Worm (Caenorhabditis elegans): Measurements from ENCODE around the gene tomm-20.

tomm-20 gene

ce11 chrV:12305677-12306076 is 37.6 kb downstream of the tomm-20 start:
- TF ChIP-seq lir-3 (tag; optimal IDR thresholded peaks at IDR 0.05; ENCODE audit: poor library complexity): no peak
- no peak for TF ChIP-seq efl-1 (optimal IDR thresholded peaks at IDR 0.05)
- TF ChIP-seq efl-1 (GFP tag; optimal IDR thresholded peaks at IDR 0.05 in 1 of 2): peak in 1 of 2 experiments; percentile 94

ce11 chrV:12303453-12304077 is 39.7 kb downstream of the tomm-20 start:
- peak in 1 of 2 experiments; percentile 84 for TF ChIP-seq ztf-11 (tag; optimal IDR thresholded peaks at IDR 0.05)
- TF ChIP-seq xbp-1 (tag; optimal IDR thresholded peaks at IDR 0.05): peak; percentile 72
- no peak for TF ChIP-seq unc-62 (GFP tag; optimal IDR thresholded peaks at IDR 0.05)
- TF ChIP-seq dsc-1 (tag; optimal IDR thresholded peaks at IDR 0.05): peak; percentile 91
- peak in 3 of 6 experiments; percentile 36 to 61 (median 37) for TF ChIP-seq elt-3 (tag; optimal IDR thresholded peaks at IDR 0.05)
- peak; percentile 73 to 77 for TF ChIP-seq lsy-2 (tag; optimal IDR thresholded peaks at IDR 0.05)
- peak; percentile 19 for TF ChIP-seq nhr-11 (tag; optimal IDR thresholded peaks at IDR 0.05)
- peak; percentile 76 for TF ChIP-seq elt-2 (tag; optimal IDR thresholded peaks at IDR 0.05)
- TF ChIP-seq aha-1 (tag; optimal IDR thresholded peaks at IDR 0.05): no peak
- TF ChIP-seq skn-1 (tag; optimal IDR thresholded peaks at IDR 0.05): peak; percentile 88
- peak; percentile 14 for TF ChIP-seq fkh-4 (tag; optimal IDR thresholded peaks at IDR 0.05; ENCODE audit: borderline replicate concordance)
- TF ChIP-seq snu-23 (GFP tag; optimal IDR thresholded peaks at IDR 0.05): peak; percentile 86
- peak; percentile 16 for TF ChIP-seq lin-39 (tag; optimal IDR thresholded peaks at IDR 0.05)
- TF ChIP-seq zag-1 (tag; optimal IDR thresholded peaks at IDR 0.05): no peak
- TF ChIP-seq grh-1 (GFP tag; IDR thresholded peaks at IDR 0.05): peak; percentile 74
- peak; percentile 65 for TF ChIP-seq unc-130 (tag; optimal IDR thresholded peaks at IDR 0.05)
- TF ChIP-seq sup-37 (GFP tag; optimal IDR thresholded peaks at IDR 0.05): peak; percentile 69
- TF ChIP-seq nhr-47 (tag; optimal IDR thresholded peaks at IDR 0.05): peak; percentile 93
- TF ChIP-seq nhr-77 (tag; optimal IDR thresholded peaks at IDR 0.05): peak; percentile 79
- no peak for TF ChIP-seq F16B12.6 (tag; optimal IDR thresholded peaks at IDR 0.05)
- peak; percentile 77 for TF ChIP-seq C16A3.4 (tag; optimal IDR thresholded peaks at IDR 0.05)
- peak; percentile 10 for TF ChIP-seq lir-3 (tag; optimal IDR thresholded peaks at IDR 0.05; ENCODE audit: poor library complexity)
- no peak for TF ChIP-seq nhr-12 (tag; optimal IDR thresholded peaks at IDR 0.05)
- TF ChIP-seq nhr-237 (tag; optimal IDR thresholded peaks at IDR 0.05): peak; percentile 39
- peak; percentile 84 for TF ChIP-seq ztf-4 (tag; optimal IDR thresholded peaks at IDR 0.05)
- TF ChIP-seq C04F5.9 (tag; optimal IDR thresholded peaks at IDR 0.05): no peak
- no peak for TF ChIP-seq tlp-1 (tag; optimal IDR thresholded peaks at IDR 0.05)
- peak; percentile 85 for TF ChIP-seq jun-1 (tag; optimal IDR thresholded peaks at IDR 0.05)
- no peak for TF ChIP-seq blmp-1 (tag; optimal IDR thresholded peaks at IDR 0.05)
- TF ChIP-seq C34B4.2 (tag; optimal IDR thresholded peaks at IDR 0.05): no peak
- no peak for TF ChIP-seq Y116A8C.19 (tag; optimal IDR thresholded peaks at IDR 0.05; ENCODE audit: borderline replicate concordance)
- no peak for TF ChIP-seq unc-30 (tag; optimal IDR thresholded peaks at IDR 0.05)
- peak; percentile 69 to 88 (median 84) for TF ChIP-seq ceh-82 (tag; optimal IDR thresholded peaks at IDR 0.05)
- peak; percentile 84 for TF ChIP-seq fkh-8 (tag; optimal IDR thresholded peaks at IDR 0.05)
- no peak for TF ChIP-seq nhr-84 (tag; optimal IDR thresholded peaks at IDR 0.05)
- TF ChIP-seq nhr-20 (tag; optimal IDR thresholded peaks at IDR 0.05): peak; percentile 83
- peak; percentile 81 for TF ChIP-seq egl-13 (tag; optimal IDR thresholded peaks at IDR 0.05)
- peak; percentile 76 for TF ChIP-seq lin-14 (GFP tag; optimal IDR thresholded peaks at IDR 0.05)
- TF ChIP-seq mdl-1 (tag; optimal IDR thresholded peaks at IDR 0.05): peak in 1 of 2 experiments; percentile 72
- peak; percentile 36 for TF ChIP-seq vab-15 (tag; optimal IDR thresholded peaks at IDR 0.05)
- TF ChIP-seq irx-1 (tag; optimal IDR thresholded peaks at IDR 0.05): peak; percentile 73
- TF ChIP-seq aly-2 (tag; optimal IDR thresholded peaks at IDR 0.05): peak; percentile 86
- TF ChIP-seq pag-3 (tag; optimal IDR thresholded peaks at IDR 0.05; ENCODE audit: borderline replicate concordance, insufficient read depth): peak; percentile 56
- peak; percentile 78 for TF ChIP-seq nhr-76 (tag; optimal IDR thresholded peaks at IDR 0.05)
- TF ChIP-seq rnt-1 (tag; optimal IDR thresholded peaks at IDR 0.05): peak; percentile 91
- no peak for TF ChIP-seq nhr-28 (tag; optimal IDR thresholded peaks at IDR 0.05)
- peak; percentile 75 for TF ChIP-seq mab-9 (GFP tag; IDR thresholded peaks at IDR 0.05)
- peak; percentile 73 for TF ChIP-seq ceh-88 (GFP tag; IDR thresholded peaks at IDR 0.05)
- TF ChIP-seq mef-2 (tag; optimal IDR thresholded peaks at IDR 0.05): no peak

All from whole organism, L1 larva.